Worm (Caenorhabditis elegans) whole organism, late embryonic: Measurements from ENCODE around the gene H12D21.11.

Experiments
- C08G9.2 ChIP-seq: sonication (generic microtip); optimal IDR thresholded peaks from 2 replicates; lab custom pipeline; 2016; ENCODE audit warnings: mild to moderate bottlenecking, missing genetic modification characterization, moderate library complexity, missing compliant biosample characterization
- C38D4.7 ChIP-seq: fragments of 200-800 bp; sonication (Bioruptor generic); optimal IDR thresholded peaks from 2 replicates; lab custom pipeline; 2018; ENCODE audit warnings: mild to moderate bottlenecking, missing genetic modification characterization, moderate library complexity, missing compliant biosample characterization
- F13H6.1 ChIP-seq: sonication (generic microtip); optimal IDR thresholded peaks from 2 replicates; lab custom pipeline; 2016; ENCODE audit warnings: missing genetic modification characterization, missing compliant biosample characterization
- K02D7.2 ChIP-seq: sonication (generic microtip); optimal IDR thresholded peaks from 2 replicates; lab custom pipeline; 2017; ENCODE audit warnings: mild to moderate bottlenecking, missing genetic modification characterization, missing compliant biosample characterization
- K09A11.1 ChIP-seq: sonication (generic microtip); optimal IDR thresholded peaks from 2 replicates; lab custom pipeline; 2017; ENCODE audit warnings: antibody characterized with exemption, mild to moderate bottlenecking, missing genetic modification characterization, missing compliant biosample characterization; ENCODE audit not compliant: insufficient read depth
- T23F11.4 ChIP-seq: fragments of 200-800 bp; sonication (Bioruptor generic); optimal IDR thresholded peaks from 2 replicates; lab custom pipeline; 2018; ENCODE audit warnings: mild to moderate bottlenecking, missing genetic modification characterization, missing compliant biosample characterization
- Y22D7AL.16 ChIP-seq: sonication (generic microtip); optimal IDR thresholded peaks from 2 replicates; lab custom pipeline; 2016; ENCODE audit warnings: missing genetic modification characterization, missing compliant biosample characterization
- ceh-18 ChIP-seq: sonication (generic microtip); optimal IDR thresholded peaks from 2 replicates; lab custom pipeline; 2016; ENCODE audit warnings: missing genetic modification characterization, missing compliant biosample characterization
- ceh-19 ChIP-seq: fragments of 200-800 bp; sonication (Bioruptor generic); optimal IDR thresholded peaks from 2 replicates; lab custom pipeline; 2018; ENCODE audit warnings: mild to moderate bottlenecking, missing genetic modification characterization, missing compliant biosample characterization
- ceh-24 ChIP-seq: sonication (generic microtip); optimal IDR thresholded peaks from 2 replicates; lab custom pipeline; 2016; ENCODE audit warnings: mild to moderate bottlenecking, missing genetic modification characterization, missing compliant biosample characterization
- ceh-34 ChIP-seq: sonication (generic microtip); optimal IDR thresholded peaks from 2 replicates; lab custom pipeline; 2016; ENCODE audit warnings: mild to moderate bottlenecking, missing genetic modification characterization, missing compliant biosample characterization
- ceh-48 ChIP-seq: sonication (generic microtip); optimal IDR thresholded peaks from 2 replicates; lab custom pipeline; 2016; ENCODE audit warnings: missing genetic modification characterization, inconsistent platforms, missing compliant biosample characterization
- ceh-6 ChIP-seq: fragments of 200-800 bp; sonication (Bioruptor generic); optimal IDR thresholded peaks from 2 replicates; lab custom pipeline; 2018; ENCODE audit warnings: mild to moderate bottlenecking, missing genetic modification characterization, missing compliant biosample characterization
- ceh-9 ChIP-seq: sonication (generic microtip); optimal IDR thresholded peaks from 2 replicates; lab custom pipeline; 2016; ENCODE audit warnings: mild to moderate bottlenecking, missing genetic modification characterization, inconsistent platforms, missing compliant biosample characterization
- che-1 ChIP-seq: sonication (generic microtip); optimal IDR thresholded peaks from 2 replicates; lab custom pipeline; 2016; ENCODE audit warnings: mild to moderate bottlenecking, missing genetic modification characterization, missing compliant biosample characterization
- elt-2 ChIP-seq: sonication (generic microtip); optimal IDR thresholded peaks from 2 replicates; lab custom pipeline; 2016; ENCODE audit warnings: missing genetic modification reagents, missing genetic modification characterization, missing compliant biosample characterization
- elt-4 ChIP-seq: sonication (generic microtip); optimal IDR thresholded peaks from 2 replicates; lab custom pipeline; 2016; ENCODE audit warnings: missing genetic modification characterization, missing compliant biosample characterization
- ets-4 ChIP-seq: sonication (generic microtip); optimal IDR thresholded peaks from 2 replicates; lab custom pipeline; 2016; ENCODE audit warnings: missing genetic modification characterization, missing compliant biosample characterization
- eyg-1 ChIP-seq: sonication (generic microtip); optimal IDR thresholded peaks from 2 replicates; lab custom pipeline; 2016; ENCODE audit warnings: missing genotype, missing genetic modification characterization, missing compliant biosample characterization
- fkh-10 ChIP-seq: fragments of 150-350 bp; optimal IDR thresholded peaks from 2 replicates; lab custom pipeline; 2014; ENCODE audit warnings: missing biosample characterization, missing genetic modification reagents, missing genetic modification characterization
- fkh-6 ChIP-seq: sonication (generic microtip); optimal IDR thresholded peaks from 2 replicates; lab custom pipeline; 2016; ENCODE audit warnings: missing genetic modification characterization, missing compliant biosample characterization
- hlh-6 ChIP-seq: sonication (generic microtip); optimal IDR thresholded peaks from 2 replicates; lab custom pipeline; 2016; ENCODE audit warnings: missing genotype, missing genetic modification characterization, missing compliant biosample characterization
- hlh-8 ChIP-seq: sonication (generic microtip); optimal IDR thresholded peaks from 2 replicates; lab custom pipeline; 2016; ENCODE audit warnings: missing genotype, missing genetic modification characterization, missing compliant biosample characterization
- lim-6 ChIP-seq: sonication (generic microtip); optimal IDR thresholded peaks from 2 replicates; lab custom pipeline; 2016; ENCODE audit warnings: missing genetic modification characterization, missing compliant biosample characterization
- lin-11 ChIP-seq: fragments of 200-800 bp; sonication (Bioruptor generic); optimal IDR thresholded peaks from 2 replicates; lab custom pipeline; 2018; ENCODE audit warnings: mild to moderate bottlenecking, missing genetic modification characterization, missing compliant biosample characterization
- nhr-11 ChIP-seq: fragments of 150-350 bp; optimal IDR thresholded peaks from 2 replicates; lab custom pipeline; 2014; ENCODE audit warnings: missing biosample characterization, missing genetic modification characterization
- nhr-232 ChIP-seq: sonication (generic microtip); optimal IDR thresholded peaks from 2 replicates; lab custom pipeline; 2016; ENCODE audit warnings: missing genetic modification characterization, missing compliant biosample characterization
- pat-9 ChIP-seq: fragments of 200-800 bp; sonication (Bioruptor generic); optimal IDR thresholded peaks from 2 replicates; lab custom pipeline; 2018; ENCODE audit warnings: mild to moderate bottlenecking, missing genetic modification characterization, moderate library complexity, missing compliant biosample characterization
- pax-1 ChIP-seq: fragments of 150-350 bp; optimal IDR thresholded peaks from 2 replicates; lab custom pipeline; 2014; ENCODE audit warnings: missing biosample characterization, missing genetic modification characterization
- pha-4 ChIP-seq: fragments of 150-350 bp; optimal IDR thresholded peaks from 2 replicates; lab custom pipeline; 2018; ENCODE audit warnings: missing biosample characterization, missing genetic modification reagents, missing genetic modification characterization
- sdc-2 ChIP-seq: sonication (generic microtip); optimal IDR thresholded peaks from 2 replicates; lab custom pipeline; 2016; ENCODE audit warnings: missing genotype, missing genetic modification characterization, missing compliant biosample characterization
- sox-2 ChIP-seq: fragments of 200-800 bp; sonication (Bioruptor generic); IDR thresholded peaks from 2 replicates; pipeline ENCODE4 v1.3.6; 2022; ENCODE audit warnings: missing genetic modification reagents, missing genetic modification characterization, missing compliant biosample characterization
- sox-4 ChIP-seq: sonication (generic microtip); optimal IDR thresholded peaks from 2 replicates; lab custom pipeline; 2017; ENCODE audit warnings: mild to moderate bottlenecking, missing genetic modification characterization, inconsistent platforms, missing compliant biosample characterization
- syd-9 ChIP-seq: sonication (generic microtip); optimal IDR thresholded peaks from 2 replicates; lab custom pipeline; 2016; ENCODE audit warnings: mild to moderate bottlenecking, missing genetic modification characterization, moderate library complexity, missing compliant biosample characterization
- unc-3 ChIP-seq, 2 experiments: fragments of 200-800 bp in 1 of 2; sonication (Bioruptor generic) in 1 of 2; sonication (generic microtip) in 1 of 2; conservative IDR thresholded peaks in 1 of 2; optimal IDR thresholded peaks in 1 of 2; 2 replicates each; pipeline versions ENCODE4 v1.3.6 to Lab custom; 2016 to 2022; ENCODE audit warnings: missing compliant biosample characterization in 2 of 2, missing genetic modification characterization in 2 of 2, missing genetic modification reagents in 1 of 2
- unc-42 ChIP-seq: sonication (generic microtip); optimal IDR thresholded peaks from 2 replicates; lab custom pipeline; 2016; ENCODE audit warnings: missing genotype, missing genetic modification characterization, missing compliant biosample characterization
- unc-55 ChIP-seq: sonication (generic microtip); optimal IDR thresholded peaks from 2 replicates; lab custom pipeline; 2017; ENCODE audit warnings: missing biosample characterization, missing genetic modification reagents, missing genetic modification characterization
- unc-86 ChIP-seq: sonication (generic microtip); optimal IDR thresholded peaks from 2 replicates; lab custom pipeline; 2016; ENCODE audit warnings: missing genetic modification characterization, missing compliant biosample characterization
- zip-5 ChIP-seq: sonication (generic microtip); optimal IDR thresholded peaks from 2 replicates; lab custom pipeline; 2016; ENCODE audit warnings: missing genetic modification characterization, missing compliant biosample characterization

Gene H12D21.11

ce11 chrV:14945697-14946096, 30.0 kb downstream of the H12D21.11 start, which contains the start of gene C30G7.3:
Gene C30G7.3, minus strand, starts transcription at chrV:14945704.
- TF ChIP-seq hlh-8 (tag; lab: Kevin White, UChicago) (no peak), T23F11.4 (GFP tag; lab: Kevin White, UChicago) (no peak), pat-9 (tag; lab: Kevin White, UChicago) (no peak)
- TF ChIP-seq, all 69 proteins: peak for 0

ce11 chrV:14947022-14947421, 31.3 kb downstream of the H12D21.11 start, which contains the start of gene C30G7.4:
Gene C30G7.4, minus strand, starts transcription at chrV:14947122.
- TF ChIP-seq ceh-24 (tag; lab: Kevin White, UChicago) (no peak), Y22D7AL.16 (tag; lab: Kevin White, UChicago) (no peak), K09A11.1 (tag; lab: Kevin White, UChicago) (no peak), unc-3 (GFP tag; conservative IDR thresholded peaks at IDR 0.05; lab: Robert Waterston, UW) (no peak), unc-3 (tag; optimal IDR thresholded peaks at IDR 0.05; lab: Kevin White, UChicago) (no peak), pha-4 (tag; lab: Kevin White, UChicago) (no peak), che-1 (tag; lab: Kevin White, UChicago) (no peak), fkh-6 (no peak), sox-2 (no peak), zip-5 (tag; lab: Kevin White, UChicago) (no peak)

ce11 chrV:14948566-14948965, 32.9 kb downstream of the H12D21.11 start:
- TF ChIP-seq che-1 (tag; lab: Kevin White, UChicago) (no peak), pax-1 (tag; lab: Kevin White, UChicago) (no peak), lin-11 (tag; lab: Kevin White, UChicago) (no peak), unc-42 (tag; lab: Kevin White, UChicago) (no peak), pat-9 (tag; lab: Kevin White, UChicago) (no peak)

ce11 chrV:14949477-14949876, 33.8 kb downstream of the H12D21.11 start, which contains the start of gene hil-1:
Gene hil-1, plus strand, starts transcription at chrV:14949777.
- TF ChIP-seq ceh-9 (tag; lab: Kevin White, UChicago) = no peak
- no peak for TF ChIP-seq ceh-18
- no peak for TF ChIP-seq ets-4 (tag; lab: Kevin White, UChicago)
- TF ChIP-seq syd-9 (tag; lab: Kevin White, UChicago) = no peak
- no peak for TF ChIP-seq pha-4 (tag; lab: Kevin White, UChicago)

ce11 chrV:14954633-14955032, 38.9 kb downstream of the H12D21.11 start, which contains the start of gene C30G7.5:
Gene C30G7.5, minus strand, starts transcription at chrV:14954733.
- no peak for TF ChIP-seq C08G9.2 (tag; lab: Kevin White, UChicago)
- TF ChIP-seq lin-11 (tag; lab: Kevin White, UChicago) = no peak
- TF ChIP-seq fkh-6 = no peak
- no peak for TF ChIP-seq unc-55 (GFP tag; lab: Kevin White, UChicago)
- no peak for TF ChIP-seq F13H6.1 (tag; lab: Kevin White, UChicago)
- no peak for TF ChIP-seq nhr-11 (tag; lab: Kevin White, UChicago)
- no peak for TF ChIP-seq syd-9 (tag; lab: Kevin White, UChicago)
- no peak for TF ChIP-seq K09A11.1 (tag; lab: Kevin White, UChicago)
- TF ChIP-seq sox-2 = no peak
- TF ChIP-seq ceh-24 (tag; lab: Kevin White, UChicago) = no peak
- no peak for TF ChIP-seq fkh-10
- TF ChIP-seq unc-86 (tag; lab: Kevin White, UChicago) = no peak
- no peak for TF ChIP-seq ceh-6 (GFP tag; lab: Kevin White, UChicago)
- TF ChIP-seq eyg-1 (tag; lab: Kevin White, UChicago) = no peak
- no peak for TF ChIP-seq K02D7.2 (tag; lab: Kevin White, UChicago)
- TF ChIP-seq elt-4 (tag; lab: Kevin White, UChicago) = no peak

- TF ChIP-seq ceh-6 (GFP tag; lab: Kevin White, UChicago) = no peak
- TF ChIP-seq ceh-48 (tag; lab: Kevin White, UChicago) = no peak
- TF ChIP-seq C08G9.2 (tag; lab: Kevin White, UChicago) = no peak
- no peak for TF ChIP-seq C38D4.7 (GFP tag; lab: Kevin White, UChicago)
- TF ChIP-seq ceh-34 (tag; lab: Kevin White, UChicago) = no peak
- no peak for TF ChIP-seq ceh-19 (GFP tag; lab: Kevin White, UChicago)
- TF ChIP-seq elt-2 (tag; lab: Kevin White, UChicago) = no peak
- TF ChIP-seq sox-4 = no peak
- TF ChIP-seq sdc-2 = no peak
- no peak for TF ChIP-seq pax-1 (tag; lab: Kevin White, UChicago)
- no peak for TF ChIP-seq ets-4 (tag; lab: Kevin White, UChicago)
- TF ChIP-seq eyg-1 (tag; lab: Kevin White, UChicago) = no peak
- no peak for TF ChIP-seq nhr-232 (tag; lab: Kevin White, UChicago)
- no peak for TF ChIP-seq unc-42 (tag; lab: Kevin White, UChicago)
- TF ChIP-seq lim-6 (tag; lab: Kevin White, UChicago) = no peak
- no peak for TF ChIP-seq elt-4 (tag; lab: Kevin White, UChicago)
- no peak for TF ChIP-seq hlh-6 (tag; lab: Kevin White, UChicago)
These were observed 40.0 kb downstream of the H12D21.11 start, which contains the start of gene F02D8.9 for ce11 chrV:14955676-14956075. Gene F02D8.9, minus strand, starts transcription at chrV:14955776.
